Fruit fly (Drosophila melanogaster) whole organism, adult: ENCODE results near the gene RpS17.

Experiments
- CG14711 ChIP-seq: fragments of 200-800 bp; sonication (Bioruptor generic); optimal IDR thresholded peaks from 2 replicates; lab custom pipeline; 2018; ENCODE audit warnings: missing biosample characterization, mild to moderate bottlenecking, missing genetic modification characterization, moderate library complexity
- CG33017 ChIP-seq: fragments of 200-800 bp; sonication (Bioruptor generic); optimal IDR thresholded peaks from 2 replicates; lab custom pipeline; 2018; ENCODE audit warnings: missing biosample characterization, mild to moderate bottlenecking, missing genetic modification characterization, moderate library complexity
- cic ChIP-seq: fragments of 200-800 bp; sonication (Bioruptor generic); optimal IDR thresholded peaks from 2 replicates; lab custom pipeline; 2017; ENCODE audit warnings: missing biosample characterization, mild to moderate bottlenecking, missing genetic modification characterization, moderate library complexity
- tj ChIP-seq: fragments of 200-800 bp; sonication (Bioruptor generic); optimal IDR thresholded peaks from 3 replicates; lab custom pipeline; 2017; ENCODE audit warnings: missing biosample characterization, mild to moderate bottlenecking, missing genetic modification characterization, moderate library complexity

dm6 chr3L:9419328-9419727 is 10.3 kb downstream of the RpS17 start:
- TF ChIP-seq CG33017 (no peak), CG14711 (tag; lab: Kevin White, UChicago) (no peak), tj (peak; percentile 54), cic (GFP tag; lab: Kevin White, UChicago) (no peak)
